Fruit fly (Drosophila melanogaster): ENCODE data around the gene Orc5.

- TF ChIP-seq brk (GFP tag; optimal IDR thresholded peaks at IDR 0.05) (no peak), Hr78 (GFP tag; optimal IDR thresholded peaks at IDR 0.05) (no peak), Dfd (GFP tag; optimal IDR thresholded peaks at IDR 0.05) (no peak), h (GFP tag; optimal IDR thresholded peaks at IDR 0.05) (peak; percentile 100), jim (GFP tag; optimal IDR thresholded peaks at IDR 0.05) (peak; percentile 98), Abd-B (GFP tag; optimal IDR thresholded peaks at IDR 0.05) (no peak), Jra (GFP tag; optimal IDR thresholded peaks at IDR 0.05) (peak; percentile 99), dl (GFP tag; optimal IDR thresholded peaks at IDR 0.05; ENCODE audit: insufficient read depth in 1 of 2, partially characterized antibody in 2 of 2) (no peak), Myc (optimal IDR thresholded peaks at IDR 0.05) (peak; percentile 6)
These were observed 5.6 kb downstream of the Orc5 start, which contains the start of the genes mRpS23 and CenG1A for dm6 chr2L:13835002-13835910.
